Worm (Caenorhabditis elegans) whole organism, late embryonic: Measurements from ENCODE around the gene K02C4.5.

Experiments used
- C08G9.2 ChIP-seq: sonication (generic microtip); optimal IDR thresholded peaks from 2 replicates; lab custom pipeline; 2016; ENCODE audit warnings: mild to moderate bottlenecking, missing genetic modification characterization, moderate library complexity, missing compliant biosample characterization
- K02D7.2 ChIP-seq: sonication (generic microtip); optimal IDR thresholded peaks from 2 replicates; lab custom pipeline; 2017; ENCODE audit warnings: mild to moderate bottlenecking, missing genetic modification characterization, missing compliant biosample characterization
- K09A11.1 ChIP-seq: sonication (generic microtip); optimal IDR thresholded peaks from 2 replicates; lab custom pipeline; 2017; ENCODE audit warnings: antibody characterized with exemption, mild to moderate bottlenecking, missing genetic modification characterization, missing compliant biosample characterization; ENCODE audit not compliant: insufficient read depth
- T23F11.4 ChIP-seq: fragments of 200-800 bp; sonication (Bioruptor generic); optimal IDR thresholded peaks from 2 replicates; lab custom pipeline; 2018; ENCODE audit warnings: mild to moderate bottlenecking, missing genetic modification characterization, missing compliant biosample characterization
- ama-1 ChIP-seq: fragments of 150-350 bp; optimal IDR thresholded peaks from 2 replicates; lab custom pipeline; 2014
- ceh-14 ChIP-seq: sonication (generic microtip); optimal IDR thresholded peaks from 2 replicates; lab custom pipeline; 2016; ENCODE audit warnings: missing genotype, missing genetic modification characterization, missing compliant biosample characterization
- ceh-18 ChIP-seq: sonication (generic microtip); optimal IDR thresholded peaks from 2 replicates; lab custom pipeline; 2016; ENCODE audit warnings: missing genetic modification characterization, missing compliant biosample characterization
- ceh-2 ChIP-seq: sonication (generic microtip); optimal IDR thresholded peaks from 2 replicates; lab custom pipeline; 2016; ENCODE audit warnings: missing genotype, missing genetic modification characterization, missing compliant biosample characterization
- ceh-22 ChIP-seq: sonication (generic microtip); optimal IDR thresholded peaks from 2 replicates; lab custom pipeline; 2017; ENCODE audit warnings: missing biosample characterization, missing genetic modification characterization
- ceh-30 ChIP-seq: fragments of 150-350 bp; optimal IDR thresholded peaks from 2 replicates; lab custom pipeline; 2014; ENCODE audit warnings: missing biosample characterization, missing genetic modification characterization
- ceh-31 ChIP-seq: sonication (generic microtip); optimal IDR thresholded peaks from 2 replicates; lab custom pipeline; 2016; ENCODE audit warnings: missing genetic modification characterization, missing compliant biosample characterization
- ceh-34 ChIP-seq: sonication (generic microtip); optimal IDR thresholded peaks from 2 replicates; lab custom pipeline; 2016; ENCODE audit warnings: mild to moderate bottlenecking, missing genetic modification characterization, missing compliant biosample characterization
- ceh-45 ChIP-seq: fragments of 200-800 bp; sonication (Bioruptor generic); IDR thresholded peaks from 2 replicates; pipeline ENCODE4 v1.3.6; 2022; ENCODE audit warnings: missing genetic modification reagents, missing genetic modification characterization, missing compliant biosample characterization
- ceh-48 ChIP-seq: sonication (generic microtip); optimal IDR thresholded peaks from 2 replicates; lab custom pipeline; 2016; ENCODE audit warnings: missing genetic modification characterization, inconsistent platforms, missing compliant biosample characterization
- che-1 ChIP-seq: sonication (generic microtip); optimal IDR thresholded peaks from 2 replicates; lab custom pipeline; 2016; ENCODE audit warnings: mild to moderate bottlenecking, missing genetic modification characterization, missing compliant biosample characterization
- dmd-4 ChIP-seq: sonication (generic microtip); optimal IDR thresholded peaks from 2 replicates; lab custom pipeline; 2016; ENCODE audit warnings: borderline replicate concordance, missing genetic modification characterization, missing compliant biosample characterization
- dve-1 ChIP-seq: sonication (generic microtip); optimal IDR thresholded peaks from 2 replicates; lab custom pipeline; 2017; ENCODE audit warnings: antibody characterized with exemption, mild to moderate bottlenecking, missing genetic modification characterization, missing compliant biosample characterization
- elt-2 ChIP-seq: sonication (generic microtip); optimal IDR thresholded peaks from 2 replicates; lab custom pipeline; 2016; ENCODE audit warnings: missing genetic modification reagents, missing genetic modification characterization, missing compliant biosample characterization
- fax-1 ChIP-seq: sonication (generic microtip); optimal IDR thresholded peaks from 2 replicates; lab custom pipeline; 2016; ENCODE audit warnings: missing genotype, missing genetic modification characterization, missing compliant biosample characterization
- fkh-10 ChIP-seq: fragments of 150-350 bp; optimal IDR thresholded peaks from 2 replicates; lab custom pipeline; 2014; ENCODE audit warnings: missing biosample characterization, missing genetic modification reagents, missing genetic modification characterization
- gmeb-2 ChIP-seq: sonication (generic microtip); optimal IDR thresholded peaks from 2 replicates; lab custom pipeline; 2016; ENCODE audit warnings: missing genetic modification characterization, inconsistent platforms, missing compliant biosample characterization
- hlh-13 ChIP-seq: fragments of 200-800 bp; sonication (Bioruptor generic); optimal IDR thresholded peaks from 2 replicates; lab custom pipeline; 2018; ENCODE audit warnings: mild to moderate bottlenecking, missing genetic modification characterization, missing compliant biosample characterization
- hlh-6 ChIP-seq: sonication (generic microtip); optimal IDR thresholded peaks from 2 replicates; lab custom pipeline; 2016; ENCODE audit warnings: missing genotype, missing genetic modification characterization, missing compliant biosample characterization
- lim-6 ChIP-seq: sonication (generic microtip); optimal IDR thresholded peaks from 2 replicates; lab custom pipeline; 2016; ENCODE audit warnings: missing genetic modification characterization, missing compliant biosample characterization
- lin-11 ChIP-seq: fragments of 200-800 bp; sonication (Bioruptor generic); optimal IDR thresholded peaks from 2 replicates; lab custom pipeline; 2018; ENCODE audit warnings: mild to moderate bottlenecking, missing genetic modification characterization, missing compliant biosample characterization
- madf-2 ChIP-seq: sonication (generic microtip); optimal IDR thresholded peaks from 2 replicates; lab custom pipeline; 2017; ENCODE audit warnings: missing genetic modification characterization, missing compliant biosample characterization
- nhr-232 ChIP-seq: sonication (generic microtip); optimal IDR thresholded peaks from 2 replicates; lab custom pipeline; 2016; ENCODE audit warnings: missing genetic modification characterization, missing compliant biosample characterization
- odd-2 ChIP-seq: sonication (generic microtip); optimal IDR thresholded peaks from 2 replicates; lab custom pipeline; 2017; ENCODE audit warnings: antibody characterized with exemption, mild to moderate bottlenecking, missing genetic modification characterization, missing compliant biosample characterization
- pax-1 ChIP-seq: fragments of 150-350 bp; optimal IDR thresholded peaks from 2 replicates; lab custom pipeline; 2014; ENCODE audit warnings: missing biosample characterization, missing genetic modification characterization
- pha-2 ChIP-seq: sonication (generic microtip); optimal IDR thresholded peaks from 2 replicates; lab custom pipeline; 2017; ENCODE audit warnings: mild to moderate bottlenecking, missing genetic modification characterization, missing compliant biosample characterization
- pqm-1 ChIP-seq: sonication (generic microtip); optimal IDR thresholded peaks from 2 replicates; lab custom pipeline; 2016; ENCODE audit warnings: missing genetic modification characterization, missing compliant biosample characterization
- sox-4 ChIP-seq: sonication (generic microtip); optimal IDR thresholded peaks from 2 replicates; lab custom pipeline; 2017; ENCODE audit warnings: mild to moderate bottlenecking, missing genetic modification characterization, inconsistent platforms, missing compliant biosample characterization
- tbx-2 ChIP-seq: sonication (generic microtip); optimal IDR thresholded peaks from 2 replicates; lab custom pipeline; 2016; ENCODE audit warnings: missing genetic modification characterization, missing compliant biosample characterization
- ttx-3 ChIP-seq: sonication (generic microtip); optimal IDR thresholded peaks from 2 replicates; lab custom pipeline; 2016; ENCODE audit warnings: missing genetic modification reagents, missing genetic modification characterization, missing compliant biosample characterization
- unc-42 ChIP-seq: sonication (generic microtip); optimal IDR thresholded peaks from 2 replicates; lab custom pipeline; 2016; ENCODE audit warnings: missing genotype, missing genetic modification characterization, missing compliant biosample characterization
- unc-55 ChIP-seq: sonication (generic microtip); optimal IDR thresholded peaks from 2 replicates; lab custom pipeline; 2017; ENCODE audit warnings: missing biosample characterization, missing genetic modification reagents, missing genetic modification characterization
- unc-86 ChIP-seq: sonication (generic microtip); optimal IDR thresholded peaks from 2 replicates; lab custom pipeline; 2016; ENCODE audit warnings: missing genetic modification characterization, missing compliant biosample characterization
- ztf-16 ChIP-seq: sonication (generic microtip); optimal IDR thresholded peaks from 2 replicates; lab custom pipeline; 2017; ENCODE audit warnings: missing genetic modification characterization, missing compliant biosample characterization

Gene K02C4.5

ce11 chrII:8078041-8078440, at the start of gene K02C4.5:
K02C4.5 (plus strand) TSS chrII:8078435.
- TF ChIP-seq ceh-31 (tag; lab: Kevin White, UChicago): no peak
- TF ChIP-seq T23F11.4 (GFP tag; lab: Kevin White, UChicago): no peak
- no peak for TF ChIP-seq K09A11.1 (tag; lab: Kevin White, UChicago)
- TF ChIP-seq lim-6 (tag; lab: Kevin White, UChicago): no peak
- no peak for TF ChIP-seq ceh-14
- no peak for TF ChIP-seq fkh-10
- TF ChIP-seq ceh-34 (tag; lab: Kevin White, UChicago): no peak
- TF ChIP-seq odd-2 (tag; lab: Kevin White, UChicago): no peak
- no peak for TF ChIP-seq ceh-30 (tag; lab: Kevin White, UChicago)
- no peak for TF ChIP-seq hlh-6 (tag; lab: Kevin White, UChicago)
- no peak for TF ChIP-seq lin-11 (tag; lab: Kevin White, UChicago)
- TF ChIP-seq C08G9.2 (tag; lab: Kevin White, UChicago): no peak
- no peak for TF ChIP-seq unc-42 (tag; lab: Kevin White, UChicago)
- TF ChIP-seq ama-1: no peak
- TF ChIP-seq sox-4 (tag; lab: Kevin White, UChicago): no peak
- TF ChIP-seq ceh-22 (tag; lab: Kevin White, UChicago): no peak

ce11 chrII:8028730-8029129, 49.5 kb upstream of the K02C4.5 start:
- no peak for TF ChIP-seq dve-1
- TF ChIP-seq gmeb-2: no peak
- TF ChIP-seq K02D7.2 (tag; lab: Kevin White, UChicago): no peak
- no peak for TF ChIP-seq pqm-1 (tag; lab: Kevin White, UChicago)
- TF ChIP-seq madf-2 (tag; lab: Kevin White, UChicago): no peak
- no peak for TF ChIP-seq sox-4 (tag; lab: Kevin White, UChicago)
- no peak for TF ChIP-seq pax-1 (tag; lab: Kevin White, UChicago)
- TF ChIP-seq nhr-232 (tag; lab: Kevin White, UChicago): no peak
- no peak for TF ChIP-seq ceh-18 (tag; lab: Kevin White, UChicago)
- no peak for TF ChIP-seq unc-86
- no peak for TF ChIP-seq pha-2 (tag; lab: Kevin White, UChicago)
- TF ChIP-seq ztf-16 (tag; lab: Kevin White, UChicago): no peak
- TF ChIP-seq, all 69 proteins: peak for 0

- TF ChIP-seq ceh-45 (GFP tag; lab: Robert Waterston, UW) (no peak), ceh-34 (tag; lab: Kevin White, UChicago) (no peak), elt-2 (tag; lab: Kevin White, UChicago) (peak; percentile 80), ztf-16 (tag; lab: Kevin White, UChicago) (no peak), ttx-3 (tag; lab: Kevin White, UChicago) (no peak), che-1 (tag; lab: Kevin White, UChicago) (no peak)
These were observed 45.6 kb upstream of the K02C4.5 start, which contains the start of gene nrf-6 for ce11 chrII:8032657-8033056. nrf-6 (minus strand) TSS chrII:8032708.

- TF ChIP-seq pha-2 (tag; lab: Kevin White, UChicago): no peak
These were observed 44.2 kb upstream of the K02C4.5 start for ce11 chrII:8034008-8034407.

ce11 chrII:8034617-8035016, 43.6 kb upstream of the K02C4.5 start:
- TF ChIP-seq pax-1 (tag; lab: Kevin White, UChicago) (no peak), unc-55 (GFP tag; lab: Kevin White, UChicago) (no peak), fax-1 (no peak), hlh-13 (GFP tag; lab: Kevin White, UChicago) (no peak), ceh-45 (GFP tag; lab: Robert Waterston, UW) (no peak), dmd-4 (tag; lab: Kevin White, UChicago) (no peak), ceh-2 (tag; lab: Kevin White, UChicago) (no peak), ceh-48 (tag; lab: Kevin White, UChicago) (no peak), K02D7.2 (tag; lab: Kevin White, UChicago) (no peak), nhr-232 (tag; lab: Kevin White, UChicago) (no peak), tbx-2 (tag; lab: Kevin White, UChicago) (no peak)
